Worm (Caenorhabditis elegans) whole organism, late embryonic: ENCODE measurements around the gene R11.4.

Experiments
- F13H6.1 ChIP-seq: sonication (generic microtip); optimal IDR thresholded peaks from 2 replicates; lab custom pipeline; 2016; ENCODE audit warnings: missing genetic modification characterization, missing compliant biosample characterization
- ahr-1 ChIP-seq: sonication (generic microtip); optimal IDR thresholded peaks from 2 replicates; lab custom pipeline; 2016; ENCODE audit warnings: missing genetic modification characterization, missing compliant biosample characterization
- ama-1 ChIP-seq: fragments of 150-350 bp; optimal IDR thresholded peaks from 2 replicates; lab custom pipeline; 2014
- ceh-18 ChIP-seq: sonication (generic microtip); optimal IDR thresholded peaks from 2 replicates; lab custom pipeline; 2016; ENCODE audit warnings: missing genetic modification characterization, missing compliant biosample characterization
- ceh-24 ChIP-seq: sonication (generic microtip); optimal IDR thresholded peaks from 2 replicates; lab custom pipeline; 2016; ENCODE audit warnings: mild to moderate bottlenecking, missing genetic modification characterization, missing compliant biosample characterization
- ceh-31 ChIP-seq: sonication (generic microtip); optimal IDR thresholded peaks from 2 replicates; lab custom pipeline; 2016; ENCODE audit warnings: missing genetic modification characterization, missing compliant biosample characterization
- ceh-34 ChIP-seq: sonication (generic microtip); optimal IDR thresholded peaks from 2 replicates; lab custom pipeline; 2016; ENCODE audit warnings: mild to moderate bottlenecking, missing genetic modification characterization, missing compliant biosample characterization
- ceh-48 ChIP-seq: sonication (generic microtip); optimal IDR thresholded peaks from 2 replicates; lab custom pipeline; 2016; ENCODE audit warnings: missing genetic modification characterization, inconsistent platforms, missing compliant biosample characterization
- dmd-4 ChIP-seq: sonication (generic microtip); optimal IDR thresholded peaks from 2 replicates; lab custom pipeline; 2016; ENCODE audit warnings: borderline replicate concordance, missing genetic modification characterization, missing compliant biosample characterization
- dve-1 ChIP-seq: sonication (generic microtip); optimal IDR thresholded peaks from 2 replicates; lab custom pipeline; 2017; ENCODE audit warnings: antibody characterized with exemption, mild to moderate bottlenecking, missing genetic modification characterization, missing compliant biosample characterization
- elt-2 ChIP-seq: sonication (generic microtip); optimal IDR thresholded peaks from 2 replicates; lab custom pipeline; 2016; ENCODE audit warnings: missing genetic modification reagents, missing genetic modification characterization, missing compliant biosample characterization
- elt-4 ChIP-seq: sonication (generic microtip); optimal IDR thresholded peaks from 2 replicates; lab custom pipeline; 2016; ENCODE audit warnings: missing genetic modification characterization, missing compliant biosample characterization
- ets-4 ChIP-seq: sonication (generic microtip); optimal IDR thresholded peaks from 2 replicates; lab custom pipeline; 2016; ENCODE audit warnings: missing genetic modification characterization, missing compliant biosample characterization
- fax-1 ChIP-seq: sonication (generic microtip); optimal IDR thresholded peaks from 2 replicates; lab custom pipeline; 2016; ENCODE audit warnings: missing genotype, missing genetic modification characterization, missing compliant biosample characterization
- fkh-10 ChIP-seq: fragments of 150-350 bp; optimal IDR thresholded peaks from 2 replicates; lab custom pipeline; 2014; ENCODE audit warnings: missing biosample characterization, missing genetic modification reagents, missing genetic modification characterization
- hlh-15 ChIP-seq: sonication (generic microtip); optimal IDR thresholded peaks from 2 replicates; lab custom pipeline; 2016; ENCODE audit warnings: missing genetic modification characterization, missing compliant biosample characterization
- hlh-30 ChIP-seq: sonication (generic microtip); optimal IDR thresholded peaks from 2 replicates; lab custom pipeline; 2017; ENCODE audit warnings: antibody characterized with exemption, missing genetic modification characterization, missing compliant biosample characterization; ENCODE audit not compliant: insufficient read depth
- hlh-6 ChIP-seq: sonication (generic microtip); optimal IDR thresholded peaks from 2 replicates; lab custom pipeline; 2016; ENCODE audit warnings: missing genotype, missing genetic modification characterization, missing compliant biosample characterization
- lim-6 ChIP-seq: sonication (generic microtip); optimal IDR thresholded peaks from 2 replicates; lab custom pipeline; 2016; ENCODE audit warnings: missing genetic modification characterization, missing compliant biosample characterization
- lin-11 ChIP-seq: fragments of 200-800 bp; sonication (Bioruptor generic); optimal IDR thresholded peaks from 2 replicates; lab custom pipeline; 2018; ENCODE audit warnings: mild to moderate bottlenecking, missing genetic modification characterization, missing compliant biosample characterization
- mec-3 ChIP-seq: sonication (generic microtip); optimal IDR thresholded peaks from 2 replicates; lab custom pipeline; 2016; ENCODE audit warnings: borderline replicate concordance, missing genetic modification characterization, missing compliant biosample characterization
- nfya-1 ChIP-seq: sonication (generic microtip); optimal IDR thresholded peaks from 2 replicates; lab custom pipeline; 2017; ENCODE audit warnings: missing genetic modification characterization, mild to moderate bottlenecking, missing compliant biosample characterization, antibody characterized with exemption, moderate library complexity
- npax-4 ChIP-seq: sonication (generic microtip); optimal IDR thresholded peaks from 2 replicates; lab custom pipeline; 2016; ENCODE audit warnings: missing genetic modification characterization, missing compliant biosample characterization
- pha-2 ChIP-seq: sonication (generic microtip); optimal IDR thresholded peaks from 2 replicates; lab custom pipeline; 2017; ENCODE audit warnings: mild to moderate bottlenecking, missing genetic modification characterization, missing compliant biosample characterization
- pqm-1 ChIP-seq: sonication (generic microtip); optimal IDR thresholded peaks from 2 replicates; lab custom pipeline; 2016; ENCODE audit warnings: missing genetic modification characterization, missing compliant biosample characterization
- pros-1 ChIP-seq: fragments of 150-350 bp; optimal IDR thresholded peaks from 2 replicates; lab custom pipeline; 2014; ENCODE audit warnings: missing biosample characterization, missing genetic modification reagents, missing genetic modification characterization
- rnt-1 ChIP-seq: sonication (generic microtip); optimal IDR thresholded peaks from 2 replicates; lab custom pipeline; 2016; ENCODE audit warnings: missing genetic modification characterization, missing compliant biosample characterization
- sdc-2 ChIP-seq: sonication (generic microtip); optimal IDR thresholded peaks from 2 replicates; lab custom pipeline; 2016; ENCODE audit warnings: missing genotype, missing genetic modification characterization, missing compliant biosample characterization
- sox-2 ChIP-seq: fragments of 200-800 bp; sonication (Bioruptor generic); IDR thresholded peaks from 2 replicates; pipeline ENCODE4 v1.3.6; 2022; ENCODE audit warnings: missing genetic modification reagents, missing genetic modification characterization, missing compliant biosample characterization
- tbx-2 ChIP-seq: sonication (generic microtip); optimal IDR thresholded peaks from 2 replicates; lab custom pipeline; 2016; ENCODE audit warnings: missing genetic modification characterization, missing compliant biosample characterization
- unc-3 ChIP-seq, 2 experiments: fragments of 200-800 bp in 1 of 2; sonication (Bioruptor generic) in 1 of 2; sonication (generic microtip) in 1 of 2; conservative IDR thresholded peaks in 1 of 2; optimal IDR thresholded peaks in 1 of 2; 2 replicates each; pipeline versions ENCODE4 v1.3.6 to Lab custom; 2016 to 2022; ENCODE audit warnings: missing compliant biosample characterization in 2 of 2, missing genetic modification characterization in 2 of 2, missing genetic modification reagents in 1 of 2
- unc-42 ChIP-seq: sonication (generic microtip); optimal IDR thresholded peaks from 2 replicates; lab custom pipeline; 2016; ENCODE audit warnings: missing genotype, missing genetic modification characterization, missing compliant biosample characterization
- unc-55 ChIP-seq: sonication (generic microtip); optimal IDR thresholded peaks from 2 replicates; lab custom pipeline; 2017; ENCODE audit warnings: missing biosample characterization, missing genetic modification reagents, missing genetic modification characterization
- ztf-16 ChIP-seq: sonication (generic microtip); optimal IDR thresholded peaks from 2 replicates; lab custom pipeline; 2017; ENCODE audit warnings: missing genetic modification characterization, missing compliant biosample characterization

Gene R11.4

DNA sequence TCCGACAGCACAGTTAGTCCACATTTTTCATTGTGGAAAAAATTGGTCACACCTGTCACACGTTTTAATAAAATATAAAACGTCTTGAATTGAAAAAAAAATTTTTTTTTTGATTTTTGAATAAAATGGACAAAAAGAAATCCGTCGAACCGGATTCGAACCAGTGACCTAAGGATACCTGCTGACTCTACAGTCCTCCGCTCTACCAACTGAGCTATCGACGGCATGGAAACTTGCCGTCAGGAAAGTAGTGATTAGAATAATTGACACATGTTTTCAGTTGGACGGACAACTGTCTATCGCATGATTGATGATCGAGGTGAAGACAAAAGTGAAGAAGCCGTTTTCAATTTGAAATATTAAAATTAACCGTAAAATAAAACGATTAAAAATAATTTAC, 2.3 kb downstream of the R11.4 start:
- TF ChIP-seq fax-1 (tag; lab: Kevin White, UChicago): no peak

DNA sequence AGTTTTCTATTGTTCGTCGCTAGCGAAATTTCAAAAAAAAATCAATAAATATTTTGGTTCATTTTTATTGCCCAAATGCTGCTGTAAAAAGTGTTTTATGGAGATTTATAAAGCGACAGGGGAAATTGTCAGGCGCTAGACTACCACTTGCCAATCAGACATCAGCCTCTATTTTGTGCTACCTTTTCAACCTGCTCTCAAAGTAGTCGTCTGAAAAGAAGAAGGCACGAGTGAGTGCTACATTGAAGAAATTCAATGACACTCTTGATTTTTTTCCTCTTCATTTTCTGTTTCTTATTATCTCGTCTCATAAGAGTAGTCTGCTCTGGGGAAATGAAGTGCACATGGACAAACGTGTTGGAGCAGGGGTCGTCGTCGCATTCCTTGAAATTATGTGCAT, 4.5 kb downstream of the R11.4 start:
- TF ChIP-seq pros-1 (no peak), unc-42 (tag; lab: Kevin White, UChicago) (peak; percentile 65), tbx-2 (tag; lab: Kevin White, UChicago) (peak; percentile 38), ceh-34 (tag; lab: Kevin White, UChicago) (peak; percentile 5), sox-2 (GFP tag; lab: Robert Waterston, UW) (no peak), hlh-15 (tag; lab: Kevin White, UChicago) (no peak), ahr-1 (tag; lab: Kevin White, UChicago) (no peak), sdc-2 (tag; lab: Kevin White, UChicago) (peak; percentile 98), ceh-48 (tag; lab: Kevin White, UChicago) (peak; percentile 84), elt-4 (tag; lab: Kevin White, UChicago) (no peak), npax-4 (tag; lab: Kevin White, UChicago) (no peak), ztf-16 (no peak), ceh-18 (tag; lab: Kevin White, UChicago) (peak; percentile 51), elt-2 (tag; lab: Kevin White, UChicago) (peak; percentile 10), nfya-1 (peak; percentile 54), hlh-30 (no peak), ceh-31 (peak; percentile 65), pqm-1 (no peak), dmd-4 (tag; lab: Kevin White, UChicago) (no peak), rnt-1 (peak; percentile 22)

DNA sequence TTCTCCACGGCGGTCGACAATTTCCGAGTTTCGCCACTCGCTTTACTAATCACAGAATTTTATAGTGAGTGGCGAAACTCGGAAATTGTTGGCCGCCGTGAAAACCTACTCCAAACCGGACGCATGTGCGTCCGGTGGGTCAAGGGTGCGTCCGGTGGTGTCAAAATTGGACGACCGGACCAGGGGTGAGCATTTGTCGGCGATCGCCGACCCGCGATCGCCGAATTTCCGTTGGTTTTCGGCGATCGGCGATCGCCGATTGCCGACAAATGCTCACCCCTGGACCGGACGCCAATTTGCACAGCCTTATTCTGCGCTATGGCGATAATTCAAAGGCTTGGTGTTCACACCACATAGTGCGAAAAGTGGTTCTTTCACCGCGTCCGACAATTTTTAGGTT, 6.1 kb downstream of the R11.4 start:
- TF ChIP-seq pha-2 (tag; lab: Kevin White, UChicago): no peak
- TF ChIP-seq hlh-6 (tag; lab: Kevin White, UChicago): peak; percentile 12

DNA sequence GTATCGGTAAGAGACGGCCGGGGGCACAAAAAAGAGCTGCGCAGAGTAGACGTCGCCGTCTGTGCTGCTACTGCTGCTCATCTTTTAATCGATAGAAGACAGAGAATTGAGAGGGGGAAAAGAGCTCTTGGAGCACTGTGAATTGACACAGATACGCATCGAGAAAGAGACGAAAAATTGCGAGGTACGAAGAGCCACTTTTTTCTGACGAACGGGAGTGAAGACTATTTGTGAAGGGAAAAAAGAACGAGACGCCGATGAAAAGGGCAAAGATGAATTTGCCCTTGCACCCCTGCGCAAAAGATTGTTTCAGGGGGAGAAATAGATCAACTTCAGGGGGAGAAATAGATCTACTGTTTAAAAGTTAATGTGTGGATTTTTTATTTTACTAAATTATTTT, 8.2 kb downstream of the R11.4 start:
- TF ChIP-seq unc-55 (no peak), sdc-2 (tag; lab: Kevin White, UChicago) (peak; percentile 96)
- TF ChIP-seq, all 69 proteins: peak for 1

DNA sequence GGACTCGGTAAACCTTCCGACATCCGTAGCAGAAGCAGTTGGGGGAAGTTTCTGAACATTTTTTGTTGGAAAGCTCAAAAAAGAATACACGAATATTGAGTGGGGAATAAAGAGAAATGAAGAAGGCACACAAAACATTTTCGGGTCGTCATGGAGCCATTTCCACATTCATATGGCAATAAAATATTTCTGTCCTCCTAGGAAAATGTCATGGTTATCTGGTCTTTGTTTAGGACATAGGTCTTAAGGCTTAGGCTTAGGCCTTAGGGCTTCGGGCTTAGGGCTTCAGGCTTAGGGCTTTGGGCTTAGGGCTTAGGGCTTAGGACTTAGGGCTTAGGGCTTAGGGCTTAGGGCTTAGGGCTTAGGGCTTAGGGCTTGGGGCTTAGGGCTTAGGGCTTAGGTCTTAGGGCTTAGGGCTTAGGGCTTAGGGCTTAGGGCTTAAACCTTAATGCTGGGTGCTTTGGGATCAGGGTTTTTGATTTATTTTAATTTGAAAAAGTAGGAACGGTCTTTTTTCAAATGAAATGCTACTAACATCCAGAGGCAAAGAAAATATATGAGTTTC, 11.1 kb downstream of the R11.4 start, which contains the start of gene R11.3:
R11.3 (minus strand) TSS at position 51 of the 565 bp plus-strand sequence.
- no peak for TF ChIP-seq lin-11 (tag; lab: Kevin White, UChicago)
- no peak for TF ChIP-seq tbx-2 (tag; lab: Kevin White, UChicago)
- no peak for TF ChIP-seq sox-2 (GFP tag; lab: Robert Waterston, UW)
- no peak for TF ChIP-seq lim-6 (tag; lab: Kevin White, UChicago)
- TF ChIP-seq unc-3 (GFP tag; conservative IDR thresholded peaks at IDR 0.05; lab: Robert Waterston, UW): no peak
- TF ChIP-seq unc-3 (tag; optimal IDR thresholded peaks at IDR 0.05; lab: Kevin White, UChicago): no peak
- no peak for TF ChIP-seq ets-4 (tag; lab: Kevin White, UChicago)
- TF ChIP-seq fkh-10 (GFP tag; lab: Kevin White, UChicago): no peak
- no peak for TF ChIP-seq mec-3 (tag; lab: Kevin White, UChicago)
- no peak for TF ChIP-seq fax-1 (tag; lab: Kevin White, UChicago)
- no peak for TF ChIP-seq dmd-4 (tag; lab: Kevin White, UChicago)
- no peak for TF ChIP-seq ceh-34 (tag; lab: Kevin White, UChicago)
- no peak for TF ChIP-seq F13H6.1 (tag; lab: Kevin White, UChicago)
- TF ChIP-seq hlh-15 (tag; lab: Kevin White, UChicago): no peak
- no peak for TF ChIP-seq dve-1 (tag; lab: Kevin White, UChicago)
- TF ChIP-seq ceh-24 (tag; lab: Kevin White, UChicago): no peak
- no peak for TF ChIP-seq ama-1
